Fruit fly (Drosophila melanogaster) whole organism, prepupa: ENCODE results near the gene SecCl.

Source experiments
- Blimp-1 ChIP-seq: fragments of 200-800 bp; sonication (Bioruptor generic); optimal IDR thresholded peaks from 3 replicates; lab custom pipeline; 2017; ENCODE audit warnings: missing biosample characterization, missing genetic modification characterization, mild to moderate bottlenecking, moderate library complexity, missing genetic modification reagents
- CG10631 ChIP-seq: fragments of 200-800 bp; sonication (Bioruptor generic); optimal IDR thresholded peaks from 2 replicates; lab custom pipeline; 2016; ENCODE audit warnings: missing biosample characterization, missing genetic modification characterization
- CG11294 ChIP-seq: fragments of 200-800 bp; sonication (Bioruptor generic); IDR thresholded peaks from 2 replicates; pipeline ENCODE4 v1.3.6; 2022; ENCODE audit warnings: missing biosample characterization, missing genetic modification characterization
- CG11762 ChIP-seq: fragments of 200-800 bp; sonication (Bioruptor generic); optimal IDR thresholded peaks from 3 replicates; lab custom pipeline; 2016; ENCODE audit warnings: missing biosample characterization, missing genetic modification characterization; ENCODE audit not compliant: insufficient read depth
- CG11902 ChIP-seq: fragments of 200-800 bp; sonication (Bioruptor generic); optimal IDR thresholded peaks from 3 replicates; lab custom pipeline; 2016; ENCODE audit warnings: missing biosample characterization, missing genetic modification characterization
- CG15336 ChIP-seq: fragments of 200-800 bp; sonication (Bioruptor generic); IDR thresholded peaks from 2 replicates; pipeline ENCODE4 v1.3.6; 2022; ENCODE audit warnings: missing biosample characterization, missing genetic modification characterization
- CG16779 ChIP-seq: fragments of 200-800 bp; sonication (Bioruptor generic); optimal IDR thresholded peaks from 3 replicates; lab custom pipeline; 2017; ENCODE audit warnings: missing biosample characterization, mild to moderate bottlenecking, missing genetic modification characterization
- CG3032 ChIP-seq: fragments of 200-800 bp; optimal IDR thresholded peaks from 2 replicates; lab custom pipeline; 2019; ENCODE audit warnings: missing biosample characterization, mild to moderate bottlenecking, missing genetic modification characterization, moderate library complexity
- CG31627 ChIP-seq: fragments of 200-800 bp; sonication (Bioruptor generic); optimal IDR thresholded peaks from 3 replicates; lab custom pipeline; 2016; ENCODE audit warnings: missing biosample characterization, missing genetic modification characterization
- CG32006 ChIP-seq: fragments of 200-800 bp; sonication (Bioruptor generic); optimal IDR thresholded peaks from 3 replicates; lab custom pipeline; 2017; ENCODE audit warnings: missing biosample characterization, mild to moderate bottlenecking, missing genetic modification characterization
- CG3919 ChIP-seq: fragments of 200-800 bp; sonication (Bioruptor generic); optimal IDR thresholded peaks from 3 replicates; lab custom pipeline; 2016; ENCODE audit warnings: missing biosample characterization, missing genetic modification characterization
- CG4318 ChIP-seq: fragments of 200-800 bp; sonication (Bioruptor generic); optimal IDR thresholded peaks from 3 replicates; lab custom pipeline; 2017; ENCODE audit warnings: missing biosample characterization, mild to moderate bottlenecking, missing genetic modification characterization
- CG6163 ChIP-seq: fragments of 200-800 bp; sonication (Bioruptor generic); IDR thresholded peaks from 3 replicates; pipeline ENCODE4 v1.3.6; 2022; ENCODE audit warnings: missing biosample characterization, missing genetic modification characterization
- CG6276 ChIP-seq: fragments of 200-800 bp; sonication (Bioruptor generic); optimal IDR thresholded peaks from 2 replicates; lab custom pipeline; 2017; ENCODE audit warnings: missing biosample characterization, mild to moderate bottlenecking, missing genetic modification characterization
- CG6792 ChIP-seq: fragments of 200-800 bp; sonication (Bioruptor generic); optimal IDR thresholded peaks from 3 replicates; lab custom pipeline; 2016; ENCODE audit warnings: missing biosample characterization, missing genetic modification characterization
- CG6808 ChIP-seq: fragments of 200-800 bp; sonication (Bioruptor generic); optimal IDR thresholded peaks from 3 replicates; lab custom pipeline; 2017; ENCODE audit warnings: missing biosample characterization, missing genetic modification characterization, mild to moderate bottlenecking, moderate library complexity, missing genetic modification reagents
- CG6854 ChIP-seq: fragments of 200-800 bp; sonication (Bioruptor generic); optimal IDR thresholded peaks from 2 replicates; lab custom pipeline; 2017; ENCODE audit warnings: missing biosample characterization, mild to moderate bottlenecking, missing genetic modification characterization
- CG7368 ChIP-seq: fragments of 200-800 bp; sonication (Bioruptor generic); optimal IDR thresholded peaks from 3 replicates; lab custom pipeline; 2016; ENCODE audit warnings: missing biosample characterization, missing genetic modification characterization
- CG8119 ChIP-seq: fragments of 200-800 bp; sonication (Bioruptor generic); IDR thresholded peaks from 3 replicates; pipeline ENCODE4 v1.3.6; 2022; ENCODE audit warnings: missing biosample characterization, missing genetic modification characterization
- CG8319 ChIP-seq: fragments of 200-800 bp; sonication (Bioruptor generic); optimal IDR thresholded peaks from 3 replicates; lab custom pipeline; 2016; ENCODE audit warnings: missing biosample characterization, missing genetic modification characterization
- CG8632 ChIP-seq: fragments of 200-800 bp; sonication (Bioruptor generic); optimal IDR thresholded peaks from 3 replicates; lab custom pipeline; 2016; ENCODE audit warnings: missing biosample characterization, missing genetic modification characterization
- CG9139 ChIP-seq: fragments of 200-800 bp; sonication (Bioruptor generic); optimal IDR thresholded peaks from 3 replicates; lab custom pipeline; 2017; ENCODE audit warnings: missing biosample characterization, mild to moderate bottlenecking, missing genetic modification characterization
- Eip75B ChIP-seq: fragments of 200-800 bp; sonication (Bioruptor generic); optimal IDR thresholded peaks from 3 replicates; lab custom pipeline; 2016; ENCODE audit warnings: missing biosample characterization, missing genetic modification characterization
- Eip78C ChIP-seq: fragments of 200-800 bp; sonication (Bioruptor generic); peaks from one replicate; lab custom pipeline; 2016; ENCODE audit warnings: missing biosample characterization, missing genetic modification characterization
- Eip93F ChIP-seq: fragments of 200-800 bp; sonication (Bioruptor generic); optimal IDR thresholded peaks from 2 replicates; lab custom pipeline; 2016; ENCODE audit warnings: missing biosample characterization, mild to moderate bottlenecking, missing genetic modification characterization
- Ets21C ChIP-seq: fragments of 200-800 bp; sonication (Bioruptor generic); optimal IDR thresholded peaks from 3 replicates; lab custom pipeline; 2016; ENCODE audit warnings: missing biosample characterization, missing genetic modification characterization
- Ets96B ChIP-seq: fragments of 200-800 bp; optimal IDR thresholded peaks from 2 replicates; lab custom pipeline; 2019; ENCODE audit warnings: missing biosample characterization, mild to moderate bottlenecking, missing genetic modification characterization, moderate library complexity
- Gug ChIP-seq: fragments of 200-800 bp; sonication (Bioruptor generic); IDR thresholded peaks from 2 replicates; pipeline ENCODE4 v1.3.6; 2022; ENCODE audit warnings: missing biosample characterization, missing genetic modification characterization
- Hr38 ChIP-seq: sonication (Bioruptor generic); optimal IDR thresholded peaks from 2 replicates; lab custom pipeline; 2016; ENCODE audit warnings: missing biosample characterization, missing genetic modification characterization
- Hr4 ChIP-seq: fragments of 200-800 bp; sonication (Bioruptor generic); optimal IDR thresholded peaks from 3 replicates; lab custom pipeline; 2016; ENCODE audit warnings: missing biosample characterization, missing genetic modification characterization
- Lpt ChIP-seq: fragments of 200-800 bp; sonication (Bioruptor generic); optimal IDR thresholded peaks from 3 replicates; lab custom pipeline; 2016; ENCODE audit warnings: missing biosample characterization, missing genetic modification characterization
- OdsH ChIP-seq: fragments of 200-800 bp; sonication (Bioruptor generic); optimal IDR thresholded peaks from 3 replicates; lab custom pipeline; 2016; ENCODE audit warnings: missing biosample characterization, missing genetic modification characterization
- Smox ChIP-seq: fragments of 200-800 bp; sonication (Bioruptor generic); optimal IDR thresholded peaks from 3 replicates; lab custom pipeline; 2016; ENCODE audit warnings: missing biosample characterization, missing genetic modification characterization
- Sox14 ChIP-seq: fragments of 200-800 bp; sonication (Bioruptor generic); optimal IDR thresholded peaks from 3 replicates; lab custom pipeline; 2016; ENCODE audit warnings: missing biosample characterization, missing genetic modification characterization
- acj6 ChIP-seq: fragments of 200-800 bp; sonication (Bioruptor generic); optimal IDR thresholded peaks from 3 replicates; lab custom pipeline; 2016; ENCODE audit warnings: missing biosample characterization, missing genetic modification characterization
- cyc ChIP-seq: fragments of 200-800 bp; sonication (Bioruptor generic); optimal IDR thresholded peaks from 3 replicates; lab custom pipeline; 2016; ENCODE audit warnings: missing biosample characterization, missing genetic modification characterization
- dsx ChIP-seq: fragments of 200-800 bp; optimal IDR thresholded peaks from 3 replicates; lab custom pipeline; 2019; ENCODE audit warnings: missing biosample characterization, mild to moderate bottlenecking, missing genetic modification characterization, moderate library complexity; ENCODE audit not compliant: poor library complexity, severe bottlenecking
- eg ChIP-seq: fragments of 200-800 bp; sonication (Bioruptor generic); IDR thresholded peaks from 3 replicates; pipeline ENCODE4 v1.3.6; 2022; ENCODE audit warnings: missing biosample characterization, missing genetic modification characterization
- esn ChIP-seq: fragments of 200-800 bp; sonication (Bioruptor generic); optimal IDR thresholded peaks from 2 replicates; lab custom pipeline; 2016; ENCODE audit warnings: missing biosample characterization, mild to moderate bottlenecking, missing genetic modification characterization, moderate library complexity
- fd85E ChIP-seq: fragments of 200-800 bp; sonication (Bioruptor generic); optimal IDR thresholded peaks from 3 replicates; lab custom pipeline; 2016; ENCODE audit warnings: missing biosample characterization, missing genetic modification characterization
- fkh ChIP-seq: fragments of 200-800 bp; sonication (Bioruptor generic); optimal IDR thresholded peaks from 3 replicates; lab custom pipeline; 2017; ENCODE audit warnings: missing biosample characterization, mild to moderate bottlenecking, missing genetic modification characterization, moderate library complexity
- pdm3 ChIP-seq: fragments of 200-800 bp; sonication (Bioruptor generic); optimal IDR thresholded peaks from 3 replicates; lab custom pipeline; 2016; ENCODE audit warnings: missing biosample characterization, missing genetic modification characterization
- salr ChIP-seq, 2 experiments: fragments of 200-800 bp; sonication (Bioruptor generic); optimal IDR thresholded peaks; 3 replicates each; lab custom pipeline; 2016 to 2018; ENCODE audit warnings: missing biosample characterization in 2 of 2, missing genetic modification characterization in 2 of 2, mild to moderate bottlenecking in 1 of 2
- ss ChIP-seq, 2 experiments: fragments of 200-800 bp; sonication (Bioruptor generic); optimal IDR thresholded peaks; 2 replicates in 1 of 2; 3 replicates in 1 of 2; lab custom pipeline; 2017 to 2018; ENCODE audit warnings: mild to moderate bottlenecking in 2 of 2, missing biosample characterization in 2 of 2, missing genetic modification characterization in 2 of 2, moderate library complexity in 1 of 2
- svp ChIP-seq: fragments of 200-800 bp; sonication (Bioruptor generic); peaks from one replicate; lab custom pipeline; 2016; ENCODE audit warnings: missing biosample characterization, missing genetic modification characterization
- topi ChIP-seq: fragments of 200-800 bp; sonication (Bioruptor generic); optimal IDR thresholded peaks from 3 replicates; lab custom pipeline; 2016; ENCODE audit warnings: missing biosample characterization, missing genetic modification characterization
- vri ChIP-seq: fragments of 200-800 bp; sonication (Bioruptor generic); optimal IDR thresholded peaks from 3 replicates; lab custom pipeline; 2016; ENCODE audit warnings: missing biosample characterization, mild to moderate bottlenecking, missing genetic modification characterization

The SecCl gene

DNA sequence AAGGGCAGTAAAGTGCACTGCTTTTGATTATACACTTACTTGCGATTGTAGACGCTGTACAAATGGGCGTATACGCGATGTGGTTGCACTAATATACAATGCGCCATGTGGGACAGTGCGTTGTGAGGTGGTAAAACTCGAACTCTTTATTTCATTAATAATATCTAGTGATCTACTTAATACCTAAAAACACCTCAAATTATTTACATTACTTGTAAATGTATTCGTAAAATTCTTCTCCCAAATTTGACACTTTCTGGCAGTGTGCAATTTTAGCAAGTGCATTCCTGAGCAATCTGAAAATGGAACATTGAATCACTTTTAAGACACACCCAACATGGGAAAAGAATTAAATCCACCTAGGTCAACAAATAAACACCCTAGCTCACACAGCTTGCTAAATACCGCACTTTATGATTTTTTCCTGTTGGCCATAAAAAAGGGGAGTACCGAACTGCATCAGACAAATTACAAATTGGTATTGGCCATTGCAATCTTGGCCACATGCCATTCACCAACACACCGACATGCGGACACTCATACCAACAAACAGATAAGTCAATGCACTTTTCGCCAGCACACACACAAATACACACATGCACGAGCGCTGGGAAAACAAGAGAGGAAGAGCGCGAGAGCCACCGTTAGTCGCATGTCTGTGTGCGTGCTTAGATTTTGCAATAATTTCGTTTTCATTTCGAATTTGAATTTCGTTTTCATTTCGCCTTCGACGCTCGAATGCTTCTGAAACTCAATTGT, 29.2 kb downstream of the SecCl start:
- TF ChIP-seq ss (GFP tag; optimal IDR thresholded peaks at IDR 0.05; lab: Kevin White, UChicago) = peak in 1 of 2 experiments; percentile 9
- TF ChIP-seq fd85E (GFP tag; lab: Kevin White, UChicago) = no peak
- TF ChIP-seq CG15336 (GFP tag; lab: Robert Waterston, UW) = peak; percentile 58
- TF ChIP-seq OdsH (GFP tag; lab: Kevin White, UChicago) = peak; percentile 35
- TF ChIP-seq Eip93F = no peak
- no peak for TF ChIP-seq CG3919 (GFP tag; lab: Kevin White, UChicago)
- no peak for TF ChIP-seq Blimp-1
- TF ChIP-seq CG16779 (tag; lab: Kevin White, UChicago) = no peak
- peak; percentile 39 for TF ChIP-seq Hr4 (GFP tag; lab: Kevin White, UChicago)
- TF ChIP-seq acj6 = no peak
- TF ChIP-seq Gug (GFP tag; lab: Robert Waterston, UW) = 0 out of 2 replicates have a peak, but pooled peaks have one; percentile 20
- no peak for TF ChIP-seq CG11762
- peak; percentile 30 for TF ChIP-seq Eip78C
- peak in 1 of 2 experiments; percentile 40 for TF ChIP-seq salr (GFP tag; optimal IDR thresholded peaks at IDR 0.05; lab: Kevin White, UChicago)
- no peak for TF ChIP-seq CG3032 (tag; lab: Kevin White, UChicago)
- TF ChIP-seq CG8119 (GFP tag; lab: Robert Waterston, UW) = peak; percentile 50; the same call in 2 of the 3 replicates
- peak; percentile 6 for TF ChIP-seq Lpt
- 0 out of 3 replicates have a peak, but pooled peaks have one; percentile 5 for TF ChIP-seq CG6163 (GFP tag; lab: Robert Waterston, UW)
- TF ChIP-seq CG32006 (GFP tag; lab: Kevin White, UChicago) = peak; percentile 47
- TF ChIP-seq, all 60 proteins: peak for 11

- TF ChIP-seq fkh (no peak), CG6163 (GFP tag; lab: Robert Waterston, UW) (peak; percentile 61; the same call in 2 of the 3 replicates), CG6792 (GFP tag; lab: Kevin White, UChicago) (no peak), CG11902 (no peak), CG8632 (GFP tag; lab: Kevin White, UChicago) (no peak), CG10631 (GFP tag; lab: Kevin White, UChicago) (no peak), svp (peak; percentile 57), Hr38 (GFP tag; lab: Kevin White, UChicago) (no peak), Ets21C (GFP tag; lab: Kevin White, UChicago) (no peak), Ets96B (tag; lab: Kevin White, UChicago) (no peak), CG6854 (GFP tag; lab: Kevin White, UChicago) (no peak), Sox14 (peak; percentile 60), CG6808 (GFP tag; lab: Kevin White, UChicago) (peak; percentile 48), eg (GFP tag; lab: Robert Waterston, UW) (peak; percentile 69; the same call in 2 of the 3 replicates), CG31627 (GFP tag; lab: Kevin White, UChicago) (no peak), CG6276 (GFP tag; lab: Kevin White, UChicago) (peak; percentile 61), topi (no peak), CG8119 (GFP tag; lab: Robert Waterston, UW) (peak; percentile 36; the same call in 1 of the 3 replicates), vri (GFP tag; lab: Kevin White, UChicago) (peak; percentile 26), Eip78C (peak; percentile 77), CG15336 (GFP tag; lab: Robert Waterston, UW) (peak; percentile 39), CG8319 (GFP tag; lab: Kevin White, UChicago) (no peak), CG3919 (GFP tag; lab: Kevin White, UChicago) (no peak), CG4318 (GFP tag; lab: Kevin White, UChicago) (no peak), Eip93F (no peak), pdm3 (GFP tag; lab: Kevin White, UChicago) (peak; percentile 2), Eip75B (GFP tag; lab: Kevin White, UChicago) (peak; percentile 18), Smox (GFP tag; lab: Kevin White, UChicago) (no peak), CG7368 (no peak), CG11294 (GFP tag; lab: Robert Waterston, UW) (no peak), ss (GFP tag; optimal IDR thresholded peaks at IDR 0.05; lab: Kevin White, UChicago) (peak; percentile 67 to 84), cyc (GFP tag; lab: Kevin White, UChicago) (no peak), CG9139 (no peak), CG32006 (GFP tag; lab: Kevin White, UChicago) (peak; percentile 18), dsx (GFP tag; lab: Kevin White, UChicago) (peak; percentile 39), esn (no peak)
These were observed 30.5 kb downstream of the SecCl start for dm6 chr3L:17500315-17500985.
